Fruit fly (Drosophila melanogaster): ENCODE data around the gene rk.

dm6 chr2L:13967846-13968350, 33.1 kb downstream of the rk start, which contains the start of gene NimB3:
- TF ChIP-seq h (optimal IDR thresholded peaks at IDR 0.05): no peak
- TF ChIP-seq Sin3A (optimal IDR thresholded peaks at IDR 0.05): no peak
- TF ChIP-seq ttk (optimal IDR thresholded peaks at IDR 0.05): no peak
- TF ChIP-seq psq (optimal IDR thresholded peaks at IDR 0.05): no peak
